Fruit fly (Drosophila melanogaster) whole organism, embryonic: ENCODE data around the gene Gr97a.

Experiments
- Atf3 ChIP-seq: fragments of 200-800 bp; sonication (Bioruptor generic); optimal IDR thresholded peaks from 3 replicates; lab custom pipeline; 2016; ENCODE audit warnings: missing biosample characterization, missing genetic modification characterization
- Bgb ChIP-seq: fragments of 200-800 bp; sonication (Bioruptor generic); IDR thresholded peaks from 2 replicates; pipeline ENCODE4 v1.3.6; 2022; ENCODE audit warnings: missing biosample characterization, missing genetic modification characterization; ENCODE audit not compliant: partially characterized antibody
- CG10209 ChIP-seq: fragments of 200-800 bp; sonication (Bioruptor generic); optimal IDR thresholded peaks from 3 replicates; lab custom pipeline; 2017; ENCODE audit warnings: missing biosample characterization, mild to moderate bottlenecking, missing genetic modification characterization, missing genetic modification reagents
- CG10431 ChIP-seq: fragments of 200-800 bp; sonication (Bioruptor generic); optimal IDR thresholded peaks from 3 replicates; lab custom pipeline; 2018; ENCODE audit warnings: missing biosample characterization, mild to moderate bottlenecking, missing genetic modification characterization
- CG10565 ChIP-seq: fragments of 200-800 bp; sonication (Bioruptor generic); optimal IDR thresholded peaks from 3 replicates; lab custom pipeline; 2016; ENCODE audit warnings: missing biosample characterization, mild to moderate bottlenecking, missing genetic modification characterization
- CG12219 ChIP-seq: fragments of 200-800 bp; sonication (Bioruptor generic); optimal IDR thresholded peaks from 3 replicates; lab custom pipeline; 2018; ENCODE audit warnings: missing biosample characterization, mild to moderate bottlenecking, missing genetic modification characterization
- CG12391 ChIP-seq: fragments of 200-800 bp; sonication (Bioruptor generic); optimal IDR thresholded peaks from 3 replicates; lab custom pipeline; 2018; ENCODE audit warnings: missing biosample characterization, mild to moderate bottlenecking, missing genetic modification characterization, moderate library complexity
- CG13123 ChIP-seq: fragments of 200-800 bp; sonication (Bioruptor generic); optimal IDR thresholded peaks from 2 replicates; lab custom pipeline; 2016; ENCODE audit warnings: missing biosample characterization, missing genetic modification characterization
- CG13775 ChIP-seq: fragments of 200-800 bp; sonication (Bioruptor generic); optimal IDR thresholded peaks from 3 replicates; lab custom pipeline; 2017; ENCODE audit warnings: missing biosample characterization, mild to moderate bottlenecking, missing genetic modification characterization
- CG15479 ChIP-seq: fragments of 200-800 bp; sonication (Bioruptor generic); optimal IDR thresholded peaks from 3 replicates; lab custom pipeline; 2019; ENCODE audit warnings: missing biosample characterization, mild to moderate bottlenecking, missing genetic modification characterization, moderate library complexity
- CG15696 ChIP-seq: fragments of 200-800 bp; sonication (Bioruptor generic); optimal IDR thresholded peaks from 2 replicates; lab custom pipeline; 2019; ENCODE audit warnings: missing biosample characterization, mild to moderate bottlenecking, missing genetic modification characterization, moderate library complexity
- CG18599 ChIP-seq: fragments of 200-800 bp; sonication (Bioruptor generic); optimal IDR thresholded peaks from 3 replicates; lab custom pipeline; 2017; ENCODE audit warnings: missing biosample characterization, missing genetic modification characterization, mild to moderate bottlenecking, moderate library complexity, missing genetic modification reagents
- CG18619 ChIP-seq: fragments of 200-800 bp; sonication (Bioruptor generic); optimal IDR thresholded peaks from 3 replicates; lab custom pipeline; 2017; ENCODE audit warnings: missing biosample characterization, mild to moderate bottlenecking, missing genetic modification characterization
- CG30431 ChIP-seq: fragments of 200-800 bp; sonication (Bioruptor generic); optimal IDR thresholded peaks from 2 replicates; lab custom pipeline; 2017; ENCODE audit warnings: missing biosample characterization, missing genetic modification characterization
- CG32772 ChIP-seq: fragments of 200-800 bp; sonication (Bioruptor generic); IDR thresholded peaks from 2 replicates; pipeline ENCODE4 v1.3.6; 2022; ENCODE audit warnings: missing biosample characterization, missing genetic modification characterization
- CG3281 ChIP-seq: fragments of 200-800 bp; sonication (Bioruptor generic); optimal IDR thresholded peaks from 3 replicates; lab custom pipeline; 2017; ENCODE audit warnings: missing biosample characterization, mild to moderate bottlenecking, missing genetic modification characterization
- CG42726 ChIP-seq: fragments of 200-800 bp; sonication (Bioruptor generic); IDR thresholded peaks from 2 replicates; pipeline ENCODE4 v1.3.6; 2022; ENCODE audit warnings: missing biosample characterization, missing genetic modification characterization; ENCODE audit not compliant: partially characterized antibody
- CG4404 ChIP-seq: fragments of 200-800 bp; sonication (Bioruptor generic); IDR thresholded peaks from 2 replicates; pipeline ENCODE4 v1.3.6; 2022; ENCODE audit warnings: missing biosample characterization, missing genetic modification characterization
- CG4820 ChIP-seq: fragments of 200-800 bp; sonication (Bioruptor generic); optimal IDR thresholded peaks from 3 replicates; lab custom pipeline; 2016; ENCODE audit warnings: missing biosample characterization, missing genetic modification characterization
- CG6254 ChIP-seq: fragments of 200-800 bp; sonication (Bioruptor generic); optimal IDR thresholded peaks from 3 replicates; lab custom pipeline; 2017; ENCODE audit warnings: mild to moderate bottlenecking, missing biosample characterization, missing genetic modification reagents, missing genetic modification characterization
- CG6272 ChIP-seq: fragments of 200-800 bp; sonication (Bioruptor generic); IDR thresholded peaks from 2 replicates; pipeline ENCODE4 v1.3.6; 2022; ENCODE audit warnings: missing biosample characterization, missing genetic modification characterization
- CG9215 ChIP-seq: fragments of 200-800 bp; sonication (Bioruptor generic); IDR thresholded peaks from 2 replicates; pipeline ENCODE4 v1.3.6; 2022; ENCODE audit warnings: missing biosample characterization, missing genetic modification characterization
- CG9609 ChIP-seq: fragments of 200-800 bp; sonication (Bioruptor generic); optimal IDR thresholded peaks from 3 replicates; lab custom pipeline; 2016; ENCODE audit warnings: missing biosample characterization, missing genetic modification characterization
- Doc2 ChIP-seq: fragments of 200-800 bp; sonication (Bioruptor generic); IDR thresholded peaks from 2 replicates; pipeline ENCODE4 v1.3.6; 2022; ENCODE audit warnings: missing biosample characterization, missing genetic modification characterization
- Dp ChIP-seq: fragments of 200-800 bp; sonication (Bioruptor generic); optimal IDR thresholded peaks from 2 replicates; lab custom pipeline; 2018; ENCODE audit warnings: missing biosample characterization, mild to moderate bottlenecking, missing genetic modification characterization, moderate library complexity
- GATAe ChIP-seq: fragments of 200-800 bp; sonication (Bioruptor generic); conservative IDR thresholded peaks from 2 replicates; pipeline ENCODE4 v1.3.6; 2022; ENCODE audit warnings: missing biosample characterization, missing genetic modification characterization
- HHEX ChIP-seq: fragments of 200-800 bp; sonication (Bioruptor generic); optimal IDR thresholded peaks from 3 replicates; lab custom pipeline; 2017; ENCODE audit warnings: missing biosample characterization, mild to moderate bottlenecking, missing genetic modification characterization, missing genetic modification reagents
- Hsf ChIP-seq: fragments of 200-800 bp; sonication (Bioruptor generic); optimal IDR thresholded peaks from 3 replicates; lab custom pipeline; 2016; ENCODE audit warnings: missing biosample characterization, missing genetic modification characterization
- Myb ChIP-seq: fragments of 200-800 bp; sonication (Bioruptor generic); optimal IDR thresholded peaks from 2 replicates; lab custom pipeline; 2016; ENCODE audit warnings: missing biosample characterization, missing genetic modification characterization
- Nf-YC ChIP-seq: fragments of 200-800 bp; optimal IDR thresholded peaks from 3 replicates; lab custom pipeline; 2019; ENCODE audit warnings: missing biosample characterization, mild to moderate bottlenecking, missing genetic modification characterization, moderate library complexity
- Rx ChIP-seq: fragments of 200-800 bp; sonication (Bioruptor generic); IDR thresholded peaks from 2 replicates; pipeline ENCODE4 v1.3.6; 2022; ENCODE audit warnings: missing biosample characterization, missing genetic modification characterization
- Sry-β ChIP-seq: fragments of 200-800 bp; sonication (Bioruptor generic); optimal IDR thresholded peaks from 2 replicates; lab custom pipeline; 2018; ENCODE audit warnings: missing biosample characterization, mild to moderate bottlenecking, missing genetic modification characterization, moderate library complexity
- ac ChIP-seq: fragments of 200-800 bp; sonication (Bioruptor generic); optimal IDR thresholded peaks from 3 replicates; lab custom pipeline; 2017; ENCODE audit warnings: missing biosample characterization, mild to moderate bottlenecking, missing genetic modification characterization
- ara ChIP-seq: fragments of 200-800 bp; sonication (Bioruptor generic); IDR thresholded peaks from 2 replicates; pipeline ENCODE4 v1.3.6; 2022; ENCODE audit warnings: missing biosample characterization, missing genetic modification characterization
- ase ChIP-seq: fragments of 200-800 bp; sonication (Bioruptor generic); IDR thresholded peaks from 3 replicates; pipeline ENCODE4 v1.3.6; 2022; ENCODE audit warnings: missing biosample characterization, missing genetic modification characterization
- bigmax ChIP-seq: fragments of 200-800 bp; sonication (Bioruptor generic); optimal IDR thresholded peaks from 2 replicates; lab custom pipeline; 2018; ENCODE audit warnings: missing biosample characterization, mild to moderate bottlenecking, missing genetic modification characterization
- btn ChIP-seq: fragments of 200-800 bp; sonication (Bioruptor generic); optimal IDR thresholded peaks from 2 replicates; lab custom pipeline; 2016; ENCODE audit warnings: missing biosample characterization, missing genetic modification characterization
- cad ChIP-seq: fragments of >200 bp; optimal IDR thresholded peaks from 2 replicates; lab custom pipeline; 2017; ENCODE audit warnings: missing biosample characterization, missing genetic modification characterization
- chn ChIP-seq: fragments of 200-800 bp; sonication (Bioruptor generic); optimal IDR thresholded peaks from 2 replicates; lab custom pipeline; 2016; ENCODE audit warnings: missing biosample characterization, missing genetic modification characterization
- emc ChIP-seq: fragments of 200-800 bp; sonication (Bioruptor generic); optimal IDR thresholded peaks from 2 replicates; lab custom pipeline; 2016; ENCODE audit warnings: missing biosample characterization, missing genetic modification characterization
- fd96Cb ChIP-seq: fragments of 200-800 bp; sonication (Bioruptor generic); optimal IDR thresholded peaks from 2 replicates; lab custom pipeline; 2018; ENCODE audit warnings: missing biosample characterization, mild to moderate bottlenecking, missing genetic modification characterization, moderate library complexity
- gcm2 ChIP-seq: fragments of 200-800 bp; sonication (Bioruptor generic); optimal IDR thresholded peaks from 2 replicates; lab custom pipeline; 2016; ENCODE audit warnings: missing biosample characterization, missing genetic modification characterization
- ham ChIP-seq: fragments of 200-800 bp; sonication (Bioruptor generic); IDR thresholded peaks from 2 replicates; pipeline ENCODE4 v1.3.6; 2022; ENCODE audit warnings: missing biosample characterization, missing genetic modification characterization
- hkb ChIP-seq, 2 experiments: fragments of 200-800 bp in 1 of 2; fragments of >200 bp in 1 of 2; sonication (Bioruptor generic) in 1 of 2; IDR thresholded peaks in 1 of 2; optimal IDR thresholded peaks in 1 of 2; 2 replicates each; pipeline versions ENCODE4 v1.3.6 to Lab custom; 2017 to 2022; ENCODE audit warnings: missing biosample characterization in 1 of 2, missing genetic modification characterization in 1 of 2
- org-1 ChIP-seq: fragments of 200-800 bp; sonication (Bioruptor generic); optimal IDR thresholded peaks from 2 replicates; lab custom pipeline; 2017; ENCODE audit warnings: missing biosample characterization, missing genetic modification characterization
- pan ChIP-seq, 4 experiments: fragments of >200 bp in 3 of 4; fragments of 200-800 bp in 1 of 4; sonication (Bioruptor generic) in 1 of 4; optimal IDR thresholded peaks in 3 of 4; IDR thresholded peaks in 1 of 4; 2 replicates each; pipeline versions ENCODE4 v1.3.6 to Lab custom; 2017 to 2022; ENCODE audit warnings: missing biosample characterization in 2 of 4, missing genetic modification characterization in 2 of 4, mixed read lengths in 1 of 4
- sima ChIP-seq: fragments of 200-800 bp; sonication (Bioruptor generic); optimal IDR thresholded peaks from 2 replicates; lab custom pipeline; 2016; ENCODE audit warnings: missing biosample characterization, missing genetic modification characterization
- sna ChIP-seq: fragments of 200-800 bp; sonication (Bioruptor generic); IDR thresholded peaks from 2 replicates; pipeline ENCODE4 v1.3.6; 2022; ENCODE audit warnings: missing biosample characterization, missing genetic modification characterization; ENCODE audit not compliant: partially characterized antibody
- stc ChIP-seq: fragments of 200-800 bp; sonication (Bioruptor generic); IDR thresholded peaks from 2 replicates; pipeline ENCODE4 v1.3.6; 2022; ENCODE audit warnings: missing biosample characterization, missing genetic modification characterization
- trem ChIP-seq: fragments of 200-800 bp; optimal IDR thresholded peaks from 3 replicates; lab custom pipeline; 2019; ENCODE audit warnings: missing biosample characterization, mild to moderate bottlenecking, missing genetic modification characterization, moderate library complexity

Gr97a gene

dm6 chr3R:26928424-26928823 lies 37.9 kb downstream of the Gr97a start (continued):
- 0 out of 2 replicates have a peak, but pooled peaks have one; percentile 45 for TF ChIP-seq stc (GFP tag; lab: Robert Waterston, UW)
- TF ChIP-seq ara, result peak; percentile 49; the same call in 1 of the 2 replicates
- TF ChIP-seq org-1 (GFP tag; lab: Kevin White, UChicago), result peak; percentile 19
- TF ChIP-seq CG18619, result peak; percentile 17
- peak; percentile 32 for TF ChIP-seq CG3281 (GFP tag; lab: Kevin White, UChicago)
- TF ChIP-seq Hsf (GFP tag; lab: Kevin White, UChicago), result no peak
- no peak for TF ChIP-seq sna (GFP tag; lab: Robert Waterston, UW)
- TF ChIP-seq Atf3 (GFP tag; lab: Kevin White, UChicago), result no peak
- no peak for TF ChIP-seq CG32772 (GFP tag; lab: Robert Waterston, UW)
- TF ChIP-seq fd96Cb (tag; lab: Kevin White, UChicago), result peak; percentile 72
- TF ChIP-seq CG30431 (GFP tag; lab: Kevin White, UChicago), result no peak
- TF ChIP-seq emc (GFP tag; lab: Kevin White, UChicago), result no peak
- TF ChIP-seq ac (GFP tag; lab: Kevin White, UChicago), result no peak
- TF ChIP-seq CG42726 (GFP tag; lab: Robert Waterston, UW), result no peak
- no peak for TF ChIP-seq CG15696 (tag; lab: Kevin White, UChicago)
- TF ChIP-seq Nf-YC (tag; lab: Kevin White, UChicago), result no peak
- TF ChIP-seq pan (optimal IDR thresholded peaks at IDR 0.05; lab: Kevin White, UChicago), result no peak
- peak in 1 of 2 experiments; percentile 63 for TF ChIP-seq pan (GFP tag; optimal IDR thresholded peaks at IDR 0.05 in 1 of 2, IDR thresholded peaks at IDR 0.05 in 1 of 2)
- peak; percentile 64 for TF ChIP-seq CG12219 (GFP tag; lab: Kevin White, UChicago)
- peak; percentile 54 for TF ChIP-seq HHEX (GFP tag; lab: Kevin White, UChicago)
- no peak for TF ChIP-seq Bgb (GFP tag; lab: Robert Waterston, UW)
- no peak for TF ChIP-seq Doc2 (GFP tag; lab: Robert Waterston, UW)
- no peak for TF ChIP-seq bigmax
- no peak for TF ChIP-seq CG15479 (GFP tag; lab: Kevin White, UChicago)
- peak; percentile 2 for TF ChIP-seq CG18599
- TF ChIP-seq CG10565 (GFP tag; lab: Kevin White, UChicago), result no peak
- TF ChIP-seq CG4404, result no peak
- no peak for TF ChIP-seq Dp (GFP tag; lab: Kevin White, UChicago)
- TF ChIP-seq CG13775 (GFP tag; lab: Kevin White, UChicago), result peak; percentile 23
- TF ChIP-seq CG13123 (GFP tag; lab: Kevin White, UChicago), result peak; percentile 27
- TF ChIP-seq ase (GFP tag; lab: Robert Waterston, UW), result no peak
- TF ChIP-seq hkb (optimal IDR thresholded peaks at IDR 0.05; lab: Kevin White, UChicago), result no peak
- peak; percentile 69; the same call in 1 of the 2 replicates for TF ChIP-seq hkb (GFP tag; IDR thresholded peaks at IDR 0.05; lab: Robert Waterston, UW)
- no peak for TF ChIP-seq CG6254 (GFP tag; lab: Kevin White, UChicago)
- TF ChIP-seq gcm2 (GFP tag; lab: Kevin White, UChicago), result no peak
- TF ChIP-seq Myb (GFP tag; lab: Kevin White, UChicago), result no peak
- no peak for TF ChIP-seq trem (tag; lab: Kevin White, UChicago)
- no peak for TF ChIP-seq Sry-β (GFP tag; lab: Kevin White, UChicago)
- TF ChIP-seq sima (GFP tag; lab: Kevin White, UChicago), result no peak
- TF ChIP-seq CG4820 (GFP tag; lab: Kevin White, UChicago), result no peak
- TF ChIP-seq btn (GFP tag; lab: Kevin White, UChicago), result no peak
- TF ChIP-seq CG9215 (GFP tag; lab: Robert Waterston, UW), result no peak
- no peak for TF ChIP-seq ham (GFP tag; lab: Robert Waterston, UW)
- TF ChIP-seq CG6272 (GFP tag; lab: Robert Waterston, UW), result no peak
- no peak for TF ChIP-seq GATAe
- no peak for TF ChIP-seq chn (GFP tag; lab: Kevin White, UChicago)
- TF ChIP-seq CG9609, result no peak
- peak; percentile 47 for TF ChIP-seq CG10209 (GFP tag; lab: Kevin White, UChicago)
- TF ChIP-seq cad, result no peak
- no peak for TF ChIP-seq CG10431 (GFP tag; lab: Kevin White, UChicago)
- peak; percentile 78 for TF ChIP-seq CG12391 (tag; lab: Kevin White, UChicago)
- TF ChIP-seq Rx (GFP tag; lab: Robert Waterston, UW), result 0 out of 2 replicates have a peak, but pooled peaks have one; percentile 20
